Fruit fly (Drosophila melanogaster) whole organism, embryonic: ENCODE results near the gene CG3777.

Experiments
- ATbp ChIP-seq: fragments of 200-800 bp; sonication (Bioruptor generic); optimal IDR thresholded peaks from 2 replicates; lab custom pipeline; 2017; ENCODE audit warnings: missing biosample characterization, mild to moderate bottlenecking, missing genetic modification characterization, missing genetic modification reagents
- Antp ChIP-seq: fragments of 200-800 bp; sonication (Bioruptor generic); optimal IDR thresholded peaks from 3 replicates; lab custom pipeline; 2016; ENCODE audit warnings: missing biosample characterization, missing genetic modification characterization
- Awh ChIP-seq: fragments of 200-800 bp; sonication (Bioruptor generic); IDR thresholded peaks from 2 replicates; pipeline ENCODE4, ENCODE4 v1.3.6; 2022; ENCODE audit warnings: missing biosample characterization, missing genetic modification characterization
- C15 ChIP-seq: fragments of 200-800 bp; sonication (Bioruptor generic); IDR thresholded peaks from 3 replicates; pipeline ENCODE4 v1.3.6; 2022; ENCODE audit warnings: missing biosample characterization, missing genetic modification characterization
- CG10267 ChIP-seq: fragments of 200-800 bp; sonication (Bioruptor generic); optimal IDR thresholded peaks from 2 replicates; lab custom pipeline; 2018; ENCODE audit warnings: missing biosample characterization, mild to moderate bottlenecking, missing genetic modification characterization, moderate library complexity
- CG10366 ChIP-seq: fragments of 200-800 bp; sonication (Bioruptor generic); IDR thresholded peaks from 2 replicates; pipeline ENCODE4 v1.3.6; 2022; ENCODE audit warnings: missing biosample characterization, missing genetic modification characterization
- CG11504 ChIP-seq: fragments of 200-800 bp; sonication (Bioruptor generic); optimal IDR thresholded peaks from 3 replicates; lab custom pipeline; 2019; ENCODE audit warnings: missing biosample characterization, mild to moderate bottlenecking, missing genetic modification characterization, moderate library complexity
- CG1529 ChIP-seq: fragments of 200-800 bp; sonication (Bioruptor generic); optimal IDR thresholded peaks from 3 replicates; lab custom pipeline; 2018; ENCODE audit warnings: missing biosample characterization, missing genetic modification characterization
- CG30403 ChIP-seq: fragments of 200-800 bp; sonication (Bioruptor generic); optimal IDR thresholded peaks from 3 replicates; lab custom pipeline; 2016; ENCODE audit warnings: missing biosample characterization, missing genetic modification characterization
- CG3407 ChIP-seq: fragments of 200-800 bp; sonication (Bioruptor generic); optimal IDR thresholded peaks from 2 replicates; lab custom pipeline; 2018; ENCODE audit warnings: missing biosample characterization, mild to moderate bottlenecking, missing genetic modification characterization
- CG34224 ChIP-seq: fragments of 200-800 bp; sonication (Bioruptor generic); IDR thresholded peaks from 3 replicates; pipeline ENCODE4 v1.3.6; 2022; ENCODE audit warnings: missing biosample characterization, missing genetic modification characterization; ENCODE audit not compliant: partially characterized antibody
- CG34376 ChIP-seq: fragments of 200-800 bp; sonication (Bioruptor generic); optimal IDR thresholded peaks from 2 replicates; lab custom pipeline; 2018; ENCODE audit warnings: missing biosample characterization, mild to moderate bottlenecking, missing genetic modification characterization
- CG3726 ChIP-seq: fragments of 200-800 bp; sonication (Bioruptor generic); IDR thresholded peaks from 3 replicates; pipeline ENCODE4, ENCODE4 v1.3.6; 2022; ENCODE audit warnings: missing biosample characterization, missing genetic modification characterization
- CG42726 ChIP-seq: fragments of 200-800 bp; sonication (Bioruptor generic); IDR thresholded peaks from 2 replicates; pipeline ENCODE4 v1.3.6; 2022; ENCODE audit warnings: missing biosample characterization, missing genetic modification characterization; ENCODE audit not compliant: partially characterized antibody
- CG4328 ChIP-seq: fragments of 200-800 bp; sonication (Bioruptor generic); optimal IDR thresholded peaks from 3 replicates; lab custom pipeline; 2017; ENCODE audit warnings: missing biosample characterization, missing genetic modification reagents, missing genetic modification characterization
- CG4404 ChIP-seq: fragments of 200-800 bp; sonication (Bioruptor generic); IDR thresholded peaks from 2 replicates; pipeline ENCODE4 v1.3.6; 2022; ENCODE audit warnings: missing biosample characterization, missing genetic modification characterization
- CG7556 ChIP-seq: fragments of 200-800 bp; sonication (Bioruptor generic); optimal IDR thresholded peaks from 2 replicates; lab custom pipeline; 2017; ENCODE audit warnings: missing biosample characterization, mild to moderate bottlenecking, missing genetic modification characterization
- CG8924 ChIP-seq: fragments of 200-800 bp; optimal IDR thresholded peaks from 3 replicates; lab custom pipeline; 2019; ENCODE audit warnings: missing biosample characterization, mild to moderate bottlenecking, missing genetic modification characterization, moderate library complexity
- CG9215 ChIP-seq: fragments of 200-800 bp; sonication (Bioruptor generic); IDR thresholded peaks from 2 replicates; pipeline ENCODE4 v1.3.6; 2022; ENCODE audit warnings: missing biosample characterization, missing genetic modification characterization
- CG9609 ChIP-seq: fragments of 200-800 bp; sonication (Bioruptor generic); optimal IDR thresholded peaks from 3 replicates; lab custom pipeline; 2016; ENCODE audit warnings: missing biosample characterization, missing genetic modification characterization
- CkIIα-i1 ChIP-seq: fragments of 200-800 bp; sonication (Bioruptor generic); IDR thresholded peaks from 2 replicates; pipeline ENCODE4 v1.3.6; 2022; ENCODE audit warnings: missing biosample characterization, missing genetic modification characterization
- D19B ChIP-seq: fragments of 200-800 bp; sonication (Bioruptor generic); optimal IDR thresholded peaks from 2 replicates; lab custom pipeline; 2017; ENCODE audit warnings: missing biosample characterization, mild to moderate bottlenecking, missing genetic modification characterization
- Dip2 ChIP-seq: fragments of 200-800 bp; sonication (Bioruptor generic); IDR thresholded peaks from 2 replicates; pipeline ENCODE4 v1.3.6; 2022; ENCODE audit warnings: missing biosample characterization, missing genetic modification characterization
- Doc3 ChIP-seq: fragments of 200-800 bp; sonication (Bioruptor generic); IDR thresholded peaks from 3 replicates; pipeline ENCODE4 v1.3.6; 2022; ENCODE audit warnings: missing biosample characterization, missing genetic modification characterization; ENCODE audit not compliant: partially characterized antibody
- Elba2 ChIP-seq: fragments of 200-800 bp; sonication (Bioruptor generic); optimal IDR thresholded peaks from 3 replicates; lab custom pipeline; 2016; ENCODE audit warnings: missing biosample characterization, missing genetic modification characterization
- Gsc ChIP-seq: fragments of 200-800 bp; sonication (Bioruptor generic); IDR thresholded peaks from 2 replicates; pipeline ENCODE4 v1.3.6; 2022; ENCODE audit warnings: missing biosample characterization, missing genetic modification characterization
- Gug ChIP-seq: fragments of 200-800 bp; sonication (Bioruptor generic); IDR thresholded peaks from 4 replicates; pipeline ENCODE4 v1.3.6; 2022; ENCODE audit warnings: missing biosample characterization, missing genetic modification characterization
- HLH54F ChIP-seq: fragments of 200-800 bp; sonication (Bioruptor generic); optimal IDR thresholded peaks from 3 replicates; lab custom pipeline; 2016; ENCODE audit warnings: missing biosample characterization, missing genetic modification characterization
- Jarid2 ChIP-seq: fragments of 200-800 bp; sonication (Bioruptor generic); optimal IDR thresholded peaks from 3 replicates; lab custom pipeline; 2017; ENCODE audit warnings: mild to moderate bottlenecking, missing biosample characterization, missing genetic modification reagents, missing genetic modification characterization
- MBD-R2 ChIP-seq: fragments of 200-800 bp; sonication (Bioruptor generic); IDR thresholded peaks from 2 replicates; pipeline ENCODE4 v1.3.6; 2022; ENCODE audit warnings: missing biosample characterization, missing genetic modification characterization
- Med ChIP-seq: fragments of 200-800 bp; sonication (Bioruptor generic); peaks from one replicate; lab custom pipeline; 2016; ENCODE audit warnings: missing biosample characterization, missing genetic modification characterization, mild to moderate bottlenecking, inconsistent platforms, moderate library complexity
- Mes4 ChIP-seq: fragments of 200-800 bp; sonication (Bioruptor generic); optimal IDR thresholded peaks from 2 replicates; lab custom pipeline; 2016; ENCODE audit warnings: missing biosample characterization, missing genetic modification characterization
- Nf-YC ChIP-seq: fragments of 200-800 bp; optimal IDR thresholded peaks from 3 replicates; lab custom pipeline; 2019; ENCODE audit warnings: missing biosample characterization, mild to moderate bottlenecking, missing genetic modification characterization, moderate library complexity
- Sox100B ChIP-seq: fragments of 200-800 bp; sonication (Bioruptor generic); optimal IDR thresholded peaks from 3 replicates; lab custom pipeline; 2018; ENCODE audit warnings: missing biosample characterization, mild to moderate bottlenecking, missing genetic modification characterization
- Spps ChIP-seq: fragments of 200-800 bp; sonication (Bioruptor generic); optimal IDR thresholded peaks from 2 replicates; lab custom pipeline; 2018; ENCODE audit warnings: missing biosample characterization, mild to moderate bottlenecking, missing genetic modification characterization
- Xbp1 ChIP-seq: fragments of 200-800 bp; sonication (Bioruptor generic); optimal IDR thresholded peaks from 3 replicates; lab custom pipeline; 2016; ENCODE audit warnings: missing biosample characterization, mild to moderate bottlenecking, missing genetic modification characterization
- crol ChIP-seq: fragments of 200-800 bp; sonication (Bioruptor generic); IDR thresholded peaks from 2 replicates; pipeline ENCODE4 v1.3.6; 2022; ENCODE audit warnings: missing biosample characterization, missing genetic modification characterization
- dmrt11E ChIP-seq: fragments of 200-800 bp; sonication (Bioruptor generic); optimal IDR thresholded peaks from 3 replicates; lab custom pipeline; 2018; ENCODE audit warnings: missing biosample characterization, mild to moderate bottlenecking, missing genetic modification characterization, moderate library complexity
- dysf ChIP-seq: fragments of 200-800 bp; sonication (Bioruptor generic); IDR thresholded peaks from 3 replicates; pipeline ENCODE4 v1.3.6; 2022; ENCODE audit warnings: missing biosample characterization, missing genetic modification characterization
- gfzf ChIP-seq: fragments of 200-800 bp; sonication (Bioruptor generic); optimal IDR thresholded peaks from 2 replicates; lab custom pipeline; 2016; ENCODE audit warnings: missing biosample characterization, mild to moderate bottlenecking, missing genetic modification characterization, moderate library complexity
- jigr1 ChIP-seq: fragments of 200-800 bp; sonication (Bioruptor generic); IDR thresholded peaks from 3 replicates; pipeline ENCODE4 v1.3.6; 2022; ENCODE audit warnings: missing biosample characterization, missing genetic modification characterization
- lab ChIP-seq: fragments of 200-800 bp; sonication (Bioruptor generic); optimal IDR thresholded peaks from 3 replicates; lab custom pipeline; 2017; ENCODE audit warnings: missing biosample characterization, missing genetic modification characterization, mild to moderate bottlenecking, moderate library complexity, missing genetic modification reagents
- lbe ChIP-seq: fragments of 200-800 bp; sonication (Bioruptor generic); optimal IDR thresholded peaks from 2 replicates; lab custom pipeline; 2016; ENCODE audit warnings: missing biosample characterization, mild to moderate bottlenecking, missing genetic modification characterization
- onecut ChIP-seq: fragments of 200-800 bp; sonication (Bioruptor generic); IDR thresholded peaks from 2 replicates; pipeline ENCODE4 v1.3.6; 2022; ENCODE audit warnings: missing biosample characterization, missing genetic modification characterization
- peb ChIP-seq: fragments of 200-800 bp; sonication (Bioruptor generic); IDR thresholded peaks from 2 replicates; pipeline ENCODE4 v1.3.6; 2022; ENCODE audit warnings: missing biosample characterization, missing genetic modification characterization
- slbo ChIP-seq: fragments of 200-800 bp; sonication (Bioruptor generic); IDR thresholded peaks from 2 replicates; pipeline ENCODE4 v1.3.6; 2022; ENCODE audit warnings: missing biosample characterization, missing genetic modification characterization
- sna ChIP-seq: fragments of 200-800 bp; sonication (Bioruptor generic); IDR thresholded peaks from 2 replicates; pipeline ENCODE4 v1.3.6; 2022; ENCODE audit warnings: missing biosample characterization, missing genetic modification characterization; ENCODE audit not compliant: partially characterized antibody
- sob ChIP-seq: fragments of 200-800 bp; sonication (Bioruptor generic); IDR thresholded peaks from 2 replicates; pipeline ENCODE4 v1.3.6; 2022; ENCODE audit warnings: missing biosample characterization, missing genetic modification characterization
- tll ChIP-seq, 2 experiments: fragments of 200-800 bp in 1 of 2; fragments of >200 bp in 1 of 2; sonication (Bioruptor generic) in 1 of 2; optimal IDR thresholded peaks; 2 replicates each; lab custom pipeline; 2017 to 2019; ENCODE audit warnings: missing biosample characterization in 2 of 2, missing genetic modification characterization in 2 of 2, mild to moderate bottlenecking in 1 of 2, moderate library complexity in 1 of 2
- unpg ChIP-seq: fragments of 200-800 bp; sonication (Bioruptor generic); optimal IDR thresholded peaks from 3 replicates; lab custom pipeline; 2018; ENCODE audit warnings: missing biosample characterization, mild to moderate bottlenecking, missing genetic modification characterization, moderate library complexity
- yki ChIP-seq: fragments of >200 bp; optimal IDR thresholded peaks from 3 replicates; lab custom pipeline; 2018

CG3777 gene

DNA sequence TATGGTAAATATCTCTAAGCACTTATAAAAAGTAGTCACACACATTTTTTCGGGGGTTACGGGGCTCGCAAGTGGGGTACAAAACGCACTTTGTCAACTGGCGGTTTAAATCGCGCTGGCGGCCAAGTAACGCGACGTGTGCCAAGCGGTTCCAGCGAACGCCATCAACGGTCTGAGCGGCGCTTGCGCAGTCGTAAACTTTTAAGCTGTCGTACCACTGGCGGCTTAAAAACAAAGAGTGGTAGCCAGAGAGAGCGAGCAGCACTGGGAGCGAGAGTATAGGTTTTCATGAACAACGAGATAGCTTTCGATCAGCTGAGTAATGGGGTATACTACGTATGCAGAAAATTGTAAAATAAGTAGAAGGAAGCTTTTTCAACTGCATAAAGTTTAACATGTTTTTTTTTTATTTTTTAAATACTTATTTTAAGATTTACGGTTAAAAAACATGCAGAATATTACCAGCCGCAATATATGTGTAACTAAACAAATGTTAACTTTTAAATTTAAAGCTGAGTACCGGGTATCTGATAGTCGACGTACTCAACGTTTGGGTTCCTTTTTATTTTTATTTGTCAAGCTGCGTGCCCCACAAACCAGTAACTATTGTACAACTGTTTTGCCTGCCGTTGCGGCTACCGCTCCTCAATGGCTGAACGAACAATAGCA, 55.3 kb downstream of the CG3777 start (continued):
- TF ChIP-seq CG9215 (GFP tag; lab: Robert Waterston, UW) (no peak), yki (lab: Kevin White, UChicago) (no peak), dmrt11E (tag; lab: Kevin White, UChicago) (no peak), unpg (GFP tag; lab: Kevin White, UChicago) (peak; percentile 46), CG11504 (peak; percentile 64), CkIIα-i1 (GFP tag; lab: Robert Waterston, UW) (no peak), tll (GFP tag; optimal IDR thresholded peaks at IDR 0.05; lab: Kevin White, UChicago) (no peak), CG10267 (tag; lab: Kevin White, UChicago) (peak; percentile 27), CG7556 (GFP tag; lab: Kevin White, UChicago) (peak; percentile 56), sob (GFP tag; lab: Robert Waterston, UW) (no peak), CG34376 (GFP tag; lab: Kevin White, UChicago) (no peak), Nf-YC (tag; lab: Kevin White, UChicago) (no peak), CG3726 (GFP tag; lab: Robert Waterston, UW) (no peak), HLH54F (GFP tag; lab: Kevin White, UChicago) (no peak), MBD-R2 (no peak), CG4328 (GFP tag; lab: Kevin White, UChicago) (no peak), CG10366 (GFP tag; lab: Robert Waterston, UW) (no peak), Sox100B (GFP tag; lab: Kevin White, UChicago) (peak; percentile 26), CG42726 (peak; percentile 52; the same call in 1 of the 2 replicates), CG3407 (no peak), ATbp (GFP tag; lab: Kevin White, UChicago) (peak; percentile 55), Dip2 (GFP tag; lab: Robert Waterston, UW) (no peak), CG30403 (GFP tag; lab: Kevin White, UChicago) (peak; percentile 43), jigr1 (GFP tag; lab: Robert Waterston, UW) (no peak), Antp (no peak), CG34224 (GFP tag; lab: Robert Waterston, UW) (no peak), Xbp1 (peak; percentile 39), Elba2 (GFP tag; lab: Kevin White, UChicago) (no peak), lbe (GFP tag; lab: Kevin White, UChicago) (no peak), Jarid2 (GFP tag; lab: Kevin White, UChicago) (peak; percentile 54), dysf (GFP tag; lab: Robert Waterston, UW) (peak; percentile 45; the same call in 1 of the 3 replicates), C15 (no peak), Gsc (GFP tag; lab: Robert Waterston, UW) (no peak), CG8924 (tag; lab: Kevin White, UChicago) (no peak), crol (no peak), Mes4 (GFP tag; lab: Kevin White, UChicago) (no peak), slbo (GFP tag; lab: Robert Waterston, UW) (no peak), gfzf (GFP tag; lab: Kevin White, UChicago) (no peak), lab (peak; percentile 50), peb (GFP tag; lab: Robert Waterston, UW) (no peak), CG9609 (GFP tag; lab: Kevin White, UChicago) (no peak), Med (GFP tag; lab: Kevin White, UChicago) (no peak), Gug (no peak), onecut (GFP tag; lab: Robert Waterston, UW) (0 out of 2 replicates have a peak, but pooled peaks have one; percentile 7), Awh (no peak), Spps (tag; lab: Kevin White, UChicago) (no peak), sna (GFP tag; lab: Robert Waterston, UW) (no peak), CG4404 (GFP tag; lab: Robert Waterston, UW) (no peak), CG1529 (GFP tag; lab: Kevin White, UChicago) (no peak), Doc3 (GFP tag; lab: Robert Waterston, UW) (no peak), D19B (GFP tag; lab: Kevin White, UChicago) (peak; percentile 81)
